Fruit fly (Drosophila melanogaster) whole organism, embryonic: ENCODE data around the gene CG10996.

Experiments
- Adf1 ChIP-seq: fragments of 200-800 bp; sonication (Bioruptor generic); IDR thresholded peaks from 2 replicates; pipeline ENCODE4 v1.3.6; 2022; ENCODE audit warnings: missing biosample characterization, missing genetic modification characterization
- Asciz ChIP-seq: fragments of 200-800 bp; sonication (Bioruptor generic); optimal IDR thresholded peaks from 2 replicates; lab custom pipeline; 2017; ENCODE audit warnings: missing biosample characterization, mild to moderate bottlenecking, missing genetic modification characterization, missing genetic modification reagents
- Blimp-1 ChIP-seq: fragments of 200-800 bp; sonication (Bioruptor generic); optimal IDR thresholded peaks from 3 replicates; lab custom pipeline; 2018; ENCODE audit warnings: missing biosample characterization, missing genetic modification characterization, mild to moderate bottlenecking, moderate library complexity, missing genetic modification reagents
- CG10543 ChIP-seq: fragments of 200-800 bp; sonication (Bioruptor generic); optimal IDR thresholded peaks from 3 replicates; lab custom pipeline; 2017; ENCODE audit warnings: missing biosample characterization, mild to moderate bottlenecking, missing genetic modification characterization, moderate library complexity
- CG10979 ChIP-seq: fragments of 200-800 bp; sonication (Bioruptor generic); optimal IDR thresholded peaks from 2 replicates; lab custom pipeline; 2018; ENCODE audit warnings: missing biosample characterization, mild to moderate bottlenecking, missing genetic modification characterization, moderate library complexity
- CG11504 ChIP-seq: fragments of 200-800 bp; sonication (Bioruptor generic); optimal IDR thresholded peaks from 3 replicates; lab custom pipeline; 2019; ENCODE audit warnings: missing biosample characterization, mild to moderate bottlenecking, missing genetic modification characterization, moderate library complexity
- CG14710 ChIP-seq: fragments of 200-800 bp; sonication (Bioruptor generic); optimal IDR thresholded peaks from 3 replicates; lab custom pipeline; 2019; ENCODE audit warnings: missing biosample characterization, mild to moderate bottlenecking, missing genetic modification characterization, moderate library complexity
- CG14860 ChIP-seq: fragments of 200-800 bp; sonication (Bioruptor generic); IDR thresholded peaks from 3 replicates; pipeline ENCODE4 v1.3.6; 2022; ENCODE audit warnings: missing biosample characterization, missing genetic modification characterization; ENCODE audit not compliant: partially characterized antibody
- CG15073 ChIP-seq: fragments of 200-800 bp; sonication (Bioruptor generic); optimal IDR thresholded peaks from 2 replicates; lab custom pipeline; 2016; ENCODE audit warnings: missing biosample characterization, missing genetic modification characterization
- CG15269 ChIP-seq: fragments of 200-800 bp; sonication (Bioruptor generic); optimal IDR thresholded peaks from 2 replicates; lab custom pipeline; 2018; ENCODE audit warnings: missing biosample characterization, mild to moderate bottlenecking, missing genetic modification characterization, moderate library complexity
- CG18599 ChIP-seq: fragments of 200-800 bp; sonication (Bioruptor generic); optimal IDR thresholded peaks from 3 replicates; lab custom pipeline; 2017; ENCODE audit warnings: missing biosample characterization, missing genetic modification characterization, mild to moderate bottlenecking, moderate library complexity, missing genetic modification reagents
- CG18764 ChIP-seq: fragments of 200-800 bp; sonication (Bioruptor generic); optimal IDR thresholded peaks from 3 replicates; lab custom pipeline; 2016; ENCODE audit warnings: missing biosample characterization, missing genetic modification characterization
- CG2129 ChIP-seq: fragments of 200-800 bp; sonication (Bioruptor generic); IDR thresholded peaks from 2 replicates; pipeline ENCODE4 v1.3.6; 2022; ENCODE audit warnings: missing biosample characterization, missing genetic modification characterization; ENCODE audit not compliant: partially characterized antibody
- CG31388 ChIP-seq: fragments of 200-800 bp; sonication (Bioruptor generic); optimal IDR thresholded peaks from 2 replicates; lab custom pipeline; 2016; ENCODE audit warnings: missing biosample characterization, missing genetic modification characterization
- CG4617 ChIP-seq: fragments of 200-800 bp; sonication (Bioruptor generic); optimal IDR thresholded peaks from 3 replicates; lab custom pipeline; 2016; ENCODE audit warnings: missing biosample characterization, missing genetic modification characterization, borderline replicate concordance
- CG4820 ChIP-seq: fragments of 200-800 bp; sonication (Bioruptor generic); optimal IDR thresholded peaks from 3 replicates; lab custom pipeline; 2016; ENCODE audit warnings: missing biosample characterization, missing genetic modification characterization
- CG7963 ChIP-seq: fragments of 200-800 bp; sonication (Bioruptor generic); IDR thresholded peaks from 3 replicates; pipeline ENCODE4 v1.3.6; 2022; ENCODE audit warnings: missing biosample characterization, missing genetic modification characterization; ENCODE audit not compliant: partially characterized antibody
- CG8478 ChIP-seq: fragments of >200 bp; optimal IDR thresholded peaks from 2 replicates; lab custom pipeline; 2018
- CG8944 ChIP-seq: fragments of 200-800 bp; sonication (Bioruptor generic); optimal IDR thresholded peaks from 3 replicates; lab custom pipeline; 2016; ENCODE audit warnings: missing biosample characterization, missing genetic modification characterization
- CTCF ChIP-seq: fragments of 200-800 bp; sonication (Bioruptor generic); optimal IDR thresholded peaks from 2 replicates; lab custom pipeline; 2017; ENCODE audit warnings: missing biosample characterization, mild to moderate bottlenecking, missing genetic modification characterization, moderate library complexity
- Dref ChIP-seq: fragments of 200-800 bp; sonication (Bioruptor generic); IDR thresholded peaks from 2 replicates; pipeline ENCODE4 v1.3.6; 2022; ENCODE audit warnings: missing biosample characterization, missing genetic modification characterization
- HLH3B ChIP-seq: fragments of 200-800 bp; sonication (Bioruptor generic); IDR thresholded peaks from 2 replicates; pipeline ENCODE4 v1.3.6; 2022; ENCODE audit warnings: missing biosample characterization, missing genetic modification characterization
- Hmr ChIP-seq: fragments of 200-800 bp; sonication (Bioruptor generic); optimal IDR thresholded peaks from 3 replicates; lab custom pipeline; 2017; ENCODE audit warnings: mild to moderate bottlenecking, missing biosample characterization, missing genetic modification reagents, missing genetic modification characterization
- Mad ChIP-seq: fragments of 200-800 bp; sonication (Bioruptor generic); optimal IDR thresholded peaks from 2 replicates; lab custom pipeline; 2016; ENCODE audit warnings: missing biosample characterization, missing genetic modification characterization
- Max ChIP-seq: fragments of 200-800 bp; sonication (Bioruptor generic); optimal IDR thresholded peaks from 2 replicates; lab custom pipeline; 2016; ENCODE audit warnings: missing biosample characterization, mild to moderate bottlenecking, missing genetic modification characterization
- Nf-YA ChIP-seq: fragments of 200-800 bp; sonication (Bioruptor generic); IDR thresholded peaks from 2 replicates; pipeline ENCODE4 v1.3.6; 2022; ENCODE audit warnings: missing biosample characterization, missing genetic modification characterization
- Optix ChIP-seq: fragments of 200-800 bp; sonication (Bioruptor generic); IDR thresholded peaks from 3 replicates; pipeline ENCODE4 v1.3.6; 2022; ENCODE audit warnings: missing biosample characterization, missing genetic modification characterization
- PHDP ChIP-seq: fragments of 200-800 bp; sonication (Bioruptor generic); optimal IDR thresholded peaks from 3 replicates; lab custom pipeline; 2018; ENCODE audit warnings: missing biosample characterization, mild to moderate bottlenecking, missing genetic modification characterization, moderate library complexity
- Scr ChIP-seq: fragments of 200-800 bp; sonication (Bioruptor generic); IDR thresholded peaks from 2 replicates; pipeline ENCODE4 v1.3.6; 2022; ENCODE audit warnings: missing biosample characterization, missing genetic modification characterization; ENCODE audit not compliant: partially characterized antibody
- Taf1 ChIP-seq: fragments of 200-800 bp; sonication (Bioruptor generic); IDR thresholded peaks from 2 replicates; pipeline ENCODE4 v1.3.6; 2022; ENCODE audit warnings: missing biosample characterization, missing genetic modification characterization
- Trl ChIP-seq, 3 experiments: fragments of >200 bp in 2 of 3; fragments of 200-800 bp in 1 of 3; sonication (Bioruptor generic) in 1 of 3; optimal IDR thresholded peaks; 2 replicates in 1 of 3; 3 replicates in 2 of 3; lab custom pipeline; 2016 to 2017; ENCODE audit warnings: missing biosample characterization in 1 of 3, missing genetic modification characterization in 1 of 3
- ara ChIP-seq: fragments of 200-800 bp; sonication (Bioruptor generic); IDR thresholded peaks from 2 replicates; pipeline ENCODE4 v1.3.6; 2022; ENCODE audit warnings: missing biosample characterization, missing genetic modification characterization
- bsh ChIP-seq, 2 experiments: fragments of 200-800 bp; sonication (Bioruptor generic); optimal IDR thresholded peaks; 2 replicates each; lab custom pipeline; 2017 to 2018; ENCODE audit warnings: mild to moderate bottlenecking in 2 of 2, missing biosample characterization in 2 of 2, missing genetic modification characterization in 2 of 2, moderate library complexity in 1 of 2
- caup ChIP-seq: fragments of 200-800 bp; sonication (Bioruptor generic); optimal IDR thresholded peaks from 3 replicates; lab custom pipeline; 2017; ENCODE audit warnings: missing biosample characterization, mild to moderate bottlenecking, missing genetic modification characterization, moderate library complexity; ENCODE audit not compliant: severe bottlenecking
- eve ChIP-seq, 2 experiments: fragments of >200 bp; optimal IDR thresholded peaks; 2 replicates each; lab custom pipeline; 2017; ENCODE audit warnings: missing biosample characterization in 2 of 2, missing genetic modification characterization in 2 of 2
- fd3F ChIP-seq: fragments of 200-800 bp; sonication (Bioruptor generic); optimal IDR thresholded peaks from 2 replicates; lab custom pipeline; 2018; ENCODE audit warnings: missing biosample characterization, mild to moderate bottlenecking, missing genetic modification characterization, moderate library complexity
- fd96Cb ChIP-seq: fragments of 200-800 bp; sonication (Bioruptor generic); optimal IDR thresholded peaks from 2 replicates; lab custom pipeline; 2018; ENCODE audit warnings: missing biosample characterization, mild to moderate bottlenecking, missing genetic modification characterization, moderate library complexity
- grau ChIP-seq: fragments of 200-800 bp; optimal IDR thresholded peaks from 3 replicates; lab custom pipeline; 2019; ENCODE audit warnings: missing biosample characterization, mild to moderate bottlenecking, missing genetic modification characterization, moderate library complexity
- her ChIP-seq: fragments of 200-800 bp; sonication (Bioruptor generic); optimal IDR thresholded peaks from 2 replicates; lab custom pipeline; 2016; ENCODE audit warnings: missing biosample characterization, missing genetic modification characterization
- kay ChIP-seq: fragments of 200-800 bp; sonication (Bioruptor generic); optimal IDR thresholded peaks from 2 replicates; lab custom pipeline; 2016; ENCODE audit warnings: missing biosample characterization, missing genetic modification characterization
- mirr ChIP-seq: fragments of 200-800 bp; sonication (Bioruptor generic); optimal IDR thresholded peaks from 3 replicates; lab custom pipeline; 2018; ENCODE audit warnings: missing biosample characterization, mild to moderate bottlenecking, missing genetic modification characterization
- nom ChIP-seq: fragments of 200-800 bp; sonication (Bioruptor generic); optimal IDR thresholded peaks from 2 replicates; lab custom pipeline; 2017; ENCODE audit warnings: missing biosample characterization, missing genetic modification characterization, mild to moderate bottlenecking, moderate library complexity, missing genetic modification reagents
- onecut ChIP-seq: fragments of 200-800 bp; sonication (Bioruptor generic); IDR thresholded peaks from 2 replicates; pipeline ENCODE4 v1.3.6; 2022; ENCODE audit warnings: missing biosample characterization, missing genetic modification characterization
- otp ChIP-seq: fragments of 200-800 bp; sonication (Bioruptor generic); IDR thresholded peaks from 3 replicates; pipeline ENCODE4, ENCODE4 v1.3.6; 2022; ENCODE audit warnings: missing biosample characterization, missing genetic modification characterization
- pita ChIP-seq: fragments of 200-800 bp; sonication (Bioruptor generic); optimal IDR thresholded peaks from 2 replicates; lab custom pipeline; 2017; ENCODE audit warnings: missing biosample characterization, mild to moderate bottlenecking, missing genetic modification characterization
- pnt ChIP-seq: fragments of 200-800 bp; sonication (Bioruptor generic); optimal IDR thresholded peaks from 3 replicates; lab custom pipeline; 2016; ENCODE audit warnings: missing biosample characterization, missing genetic modification characterization
- schlank ChIP-seq: fragments of 200-800 bp; sonication (Bioruptor generic); optimal IDR thresholded peaks from 2 replicates; lab custom pipeline; 2018; ENCODE audit warnings: missing biosample characterization, mild to moderate bottlenecking, missing genetic modification characterization
- slbo ChIP-seq: fragments of 200-800 bp; sonication (Bioruptor generic); IDR thresholded peaks from 2 replicates; pipeline ENCODE4 v1.3.6; 2022; ENCODE audit warnings: missing biosample characterization, missing genetic modification characterization
- stwl ChIP-seq: fragments of 200-800 bp; sonication (Bioruptor generic); optimal IDR thresholded peaks from 3 replicates; lab custom pipeline; 2018; ENCODE audit warnings: missing biosample characterization, mild to moderate bottlenecking, missing genetic modification characterization, moderate library complexity
- twi ChIP-seq: fragments of 200-800 bp; optimal IDR thresholded peaks from 2 replicates; lab custom pipeline; 2019; ENCODE audit warnings: missing biosample characterization, mild to moderate bottlenecking, missing genetic modification characterization, moderate library complexity
- unpg ChIP-seq: fragments of 200-800 bp; sonication (Bioruptor generic); optimal IDR thresholded peaks from 3 replicates; lab custom pipeline; 2018; ENCODE audit warnings: missing biosample characterization, mild to moderate bottlenecking, missing genetic modification characterization, moderate library complexity

Gene CG10996

dm6 chrX:13838255-13838654 is 40.8 kb upstream of the CG10996 start (continued):
- TF ChIP-seq CG7963 (GFP tag; lab: Robert Waterston, UW) (no peak), CG18764 (GFP tag; lab: Kevin White, UChicago) (no peak), Optix (no peak), schlank (tag; lab: Kevin White, UChicago) (no peak), her (GFP tag; lab: Kevin White, UChicago) (no peak), CTCF (GFP tag; lab: Kevin White, UChicago) (no peak), caup (GFP tag; lab: Kevin White, UChicago) (no peak), otp (no peak), CG10543 (GFP tag; lab: Kevin White, UChicago) (no peak), stwl (tag; lab: Kevin White, UChicago) (no peak), CG31388 (GFP tag; lab: Kevin White, UChicago) (no peak), pita (GFP tag; lab: Kevin White, UChicago) (no peak), mirr (GFP tag; lab: Kevin White, UChicago) (no peak), eve (GFP tag; optimal IDR thresholded peaks at IDR 0.05; lab: Kevin White, UChicago) (no peak), Scr (GFP tag; lab: Robert Waterston, UW) (no peak), pnt (no peak), Adf1 (GFP tag; lab: Robert Waterston, UW) (no peak), unpg (GFP tag; lab: Kevin White, UChicago) (peak; percentile 18), grau (tag; lab: Kevin White, UChicago) (peak; percentile 39), CG11504 (tag; lab: Kevin White, UChicago) (peak; percentile 48), Taf1 (no peak), CG4617 (GFP tag; lab: Kevin White, UChicago) (no peak), Hmr (GFP tag; lab: Kevin White, UChicago) (peak; percentile 11), twi (tag; lab: Kevin White, UChicago) (no peak), kay (GFP tag; lab: Kevin White, UChicago) (no peak), fd96Cb (tag; lab: Kevin White, UChicago) (no peak), CG14860 (GFP tag; lab: Robert Waterston, UW) (no peak), Blimp-1 (peak; percentile 12), Nf-YA (no peak), onecut (GFP tag; lab: Robert Waterston, UW) (no peak), CG2129 (GFP tag; lab: Robert Waterston, UW) (no peak), Dref (GFP tag; lab: Robert Waterston, UW) (no peak), bsh (GFP tag; optimal IDR thresholded peaks at IDR 0.05; lab: Kevin White, UChicago) (no peak), CG4820 (GFP tag; lab: Kevin White, UChicago) (no peak), Trl (optimal IDR thresholded peaks at IDR 0.05; lab: Kevin White, UChicago) (no peak), Trl (GFP tag; optimal IDR thresholded peaks at IDR 0.05; lab: Kevin White, UChicago) (no peak), slbo (peak; percentile 52), CG8478 (lab: Kevin White, UChicago) (no peak), CG10979 (tag; lab: Kevin White, UChicago) (no peak), CG14710 (tag; lab: Kevin White, UChicago) (no peak), nom (no peak), CG18599 (GFP tag; lab: Kevin White, UChicago) (peak; percentile 23), PHDP (peak; percentile 9), Mad (no peak), CG8944 (no peak), CG15073 (GFP tag; lab: Kevin White, UChicago) (no peak), Max (GFP tag; lab: Kevin White, UChicago) (no peak), HLH3B (0 out of 2 replicates have a peak, but pooled peaks have one; percentile 8), ara (GFP tag; lab: Robert Waterston, UW) (no peak), fd3F (GFP tag; lab: Kevin White, UChicago) (no peak), Asciz (no peak), CG15269 (peak; percentile 40)
